Worm (Caenorhabditis elegans): Measurements from ENCODE around the gene srv-31.

srv-31 gene

DNA sequence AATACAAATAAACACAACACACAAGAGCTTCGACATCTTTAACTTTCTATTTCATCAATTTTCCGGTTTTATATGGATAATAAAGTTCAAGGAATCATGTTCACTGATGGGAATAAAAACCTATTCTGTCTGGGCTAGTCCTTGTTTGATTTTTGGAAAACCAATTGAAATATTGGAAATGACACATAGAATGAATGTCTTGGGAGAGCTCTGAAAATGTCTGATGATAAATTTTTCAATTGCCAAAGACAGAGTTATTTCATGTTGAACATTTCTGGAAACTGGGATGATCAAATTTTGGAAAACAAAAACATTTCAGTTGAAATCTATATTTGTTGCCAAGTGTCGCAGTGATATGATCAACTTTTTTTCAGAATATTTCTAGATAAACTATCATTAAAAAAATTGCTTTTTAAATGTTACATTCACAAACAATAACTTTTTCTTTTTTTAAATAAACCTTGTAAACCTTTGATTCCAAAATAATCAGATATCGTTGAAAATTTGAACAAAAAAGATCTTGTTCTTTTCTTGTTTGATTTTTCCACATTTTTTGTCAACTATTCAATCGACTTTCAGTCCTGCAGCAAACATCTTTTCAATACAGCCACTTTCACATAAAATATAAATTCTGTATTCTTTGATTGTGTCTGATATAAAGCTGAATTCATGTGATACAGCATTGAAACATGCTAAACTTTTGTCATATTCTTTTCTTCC, 34.2 kb downstream of the srv-31 start, which contains the start of the genes F58F9.6 and F58F9.8:
Gene F58F9.6, minus strand, starts transcription at position 101 of the 720 bp plus-strand sequence.
Gene F58F9.8, plus strand, starts transcription at position 670 of the 720 bp plus-strand sequence.
- TF ChIP-seq lsy-2 (tag; optimal IDR thresholded peaks at IDR 0.05): no peak
- TF ChIP-seq blmp-1 (tag; optimal IDR thresholded peaks at IDR 0.05): no peak
- no peak for TF ChIP-seq sem-2 (GFP tag; optimal IDR thresholded peaks at IDR 0.05)
- TF ChIP-seq ztf-11 (tag; optimal IDR thresholded peaks at IDR 0.05): no peak
- TF ChIP-seq nhr-76 (tag; optimal IDR thresholded peaks at IDR 0.05): no peak
- TF ChIP-seq pha-4 (tag; optimal IDR thresholded peaks at IDR 0.05): no peak
- no peak for TF ChIP-seq drap-1 (GFP tag; optimal IDR thresholded peaks at IDR 0.05)
- TF ChIP-seq ham-2 (GFP tag; optimal IDR thresholded peaks at IDR 0.05): no peak
- no peak for TF ChIP-seq mls-2 (tag; optimal IDR thresholded peaks at IDR 0.05)
- TF ChIP-seq nhr-28 (tag; optimal IDR thresholded peaks at IDR 0.05): no peak
- no peak for TF ChIP-seq snpc-4 (tag; optimal IDR thresholded peaks at IDR 0.05)
- TF ChIP-seq nhr-2 (tag; optimal IDR thresholded peaks at IDR 0.05): no peak
- TF ChIP-seq elt-3 (tag; optimal IDR thresholded peaks at IDR 0.05): no peak
- TF ChIP-seq elt-1 (tag; optimal IDR thresholded peaks at IDR 0.05; ENCODE audit: borderline replicate concordance, insufficient read depth): no peak

ce11 chrIV:6232769-6233290, 39.0 kb downstream of the srv-31 start, which contains the start of gene F58F9.3:
Gene F58F9.3 (plus strand): TSS chrIV:6233240.
- no peak for TF ChIP-seq nhr-28 (tag; optimal IDR thresholded peaks at IDR 0.05)
- no peak for TF ChIP-seq nhr-237 (tag; optimal IDR thresholded peaks at IDR 0.05)
- no peak for TF ChIP-seq blmp-1 (tag; optimal IDR thresholded peaks at IDR 0.05)
- TF ChIP-seq ham-2 (GFP tag; optimal IDR thresholded peaks at IDR 0.05): no peak
- no peak for TF ChIP-seq nhr-2 (tag; optimal IDR thresholded peaks at IDR 0.05)
- TF ChIP-seq elt-1 (tag; optimal IDR thresholded peaks at IDR 0.05; ENCODE audit: borderline replicate concordance, insufficient read depth): no peak
- TF ChIP-seq tbx-8 (GFP tag; optimal IDR thresholded peaks at IDR 0.05): no peak
- no peak for TF ChIP-seq snpc-4 (tag; optimal IDR thresholded peaks at IDR 0.05)
- no peak for TF ChIP-seq unc-120 (tag; optimal IDR thresholded peaks at IDR 0.05; ENCODE audit: poor library complexity, severe bottlenecking)
- TF ChIP-seq lin-13 (tag; optimal IDR thresholded peaks at IDR 0.05): no peak

- no peak for TF ChIP-seq ham-2 (GFP tag; optimal IDR thresholded peaks at IDR 0.05)
- no peak for TF ChIP-seq sptf-1 (tag; optimal IDR thresholded peaks at IDR 0.05)
- TF ChIP-seq unc-39 (tag; optimal IDR thresholded peaks at IDR 0.05): no peak
- TF ChIP-seq drap-1 (GFP tag; optimal IDR thresholded peaks at IDR 0.05): no peak
- TF ChIP-seq nhr-76 (tag; optimal IDR thresholded peaks at IDR 0.05): no peak
- no peak for TF ChIP-seq nhr-237 (tag; optimal IDR thresholded peaks at IDR 0.05)
- no peak for TF ChIP-seq ceh-39 (tag; optimal IDR thresholded peaks at IDR 0.05)
- no peak for TF ChIP-seq blmp-1 (tag; optimal IDR thresholded peaks at IDR 0.05)
- no peak for TF ChIP-seq mab-5 (tag; optimal IDR thresholded peaks at IDR 0.05)
- TF ChIP-seq ztf-11 (tag; optimal IDR thresholded peaks at IDR 0.05): no peak
- TF ChIP-seq nhr-2 (tag; optimal IDR thresholded peaks at IDR 0.05): no peak
- no peak for TF ChIP-seq zip-8 (tag; optimal IDR thresholded peaks at IDR 0.05)
- no peak for TF ChIP-seq elt-1 (tag; optimal IDR thresholded peaks at IDR 0.05; ENCODE audit: borderline replicate concordance, insufficient read depth)
- TF ChIP-seq unc-120 (tag; optimal IDR thresholded peaks at IDR 0.05; ENCODE audit: poor library complexity, severe bottlenecking): no peak
- no peak for TF ChIP-seq lin-32 (GFP tag; optimal IDR thresholded peaks at IDR 0.05)
- no peak for TF ChIP-seq cnd-1 (tag; optimal IDR thresholded peaks at IDR 0.05)
These were observed 41.2 kb downstream of the srv-31 start, which contains the start of gene F58F9.4 for ce11 chrIV:6230560-6231073. Gene F58F9.4 (plus strand): TSS chrIV:6231023.

DNA sequence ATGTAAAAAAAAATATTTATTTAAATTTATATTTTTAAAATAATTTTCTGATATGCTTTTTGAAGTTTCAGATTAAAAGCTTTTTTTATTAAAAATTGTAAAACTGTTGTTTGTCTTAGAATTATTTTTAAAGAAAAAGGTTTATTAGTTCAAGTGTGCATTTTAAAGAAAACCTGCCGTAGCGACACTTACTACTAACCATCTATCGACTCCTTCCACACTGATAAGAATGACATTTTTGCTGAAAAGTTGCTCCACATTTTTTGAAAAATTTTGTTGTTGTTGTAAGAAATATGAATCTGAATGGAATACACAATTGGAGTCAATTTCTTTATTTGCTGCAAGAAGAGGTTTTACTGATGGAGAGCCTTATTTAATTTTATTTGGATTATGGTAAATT, 43.8 kb downstream of the srv-31 start, which contains the start of gene C49A9.1:
Gene C49A9.1, plus strand, starts transcription at position 217 of the 400 bp plus-strand sequence.
- TF ChIP-seq nhr-237 (tag; optimal IDR thresholded peaks at IDR 0.05) (no peak), ces-1 (GFP tag; optimal IDR thresholded peaks at IDR 0.05) (no peak), ceh-83 (GFP tag; optimal IDR thresholded peaks at IDR 0.05) (no peak), unc-120 (tag; optimal IDR thresholded peaks at IDR 0.05; ENCODE audit: poor library complexity, severe bottlenecking) (no peak), zip-8 (tag; optimal IDR thresholded peaks at IDR 0.05) (no peak), elt-1 (tag; optimal IDR thresholded peaks at IDR 0.05; ENCODE audit: borderline replicate concordance, insufficient read depth) (no peak), cnd-1 (tag; optimal IDR thresholded peaks at IDR 0.05) (no peak)

DNA sequence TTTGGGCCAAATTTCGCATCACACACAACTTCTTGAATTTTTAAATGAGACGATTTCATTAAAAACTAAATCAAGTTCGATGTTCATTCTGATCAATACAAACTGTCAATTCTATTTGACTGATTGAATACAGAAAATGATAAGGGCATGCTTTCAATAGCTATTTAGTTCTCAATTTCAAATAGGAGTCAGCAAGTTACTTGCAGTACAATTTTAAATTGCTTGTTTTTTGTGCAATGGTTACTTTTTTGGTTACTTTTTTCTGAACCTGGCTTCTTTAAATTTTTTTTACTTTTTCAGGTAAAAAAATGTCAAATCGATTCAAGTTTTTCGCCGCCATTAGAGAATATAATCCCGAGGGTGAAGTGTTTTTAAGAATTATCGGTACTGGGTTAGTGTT, 46.7 kb downstream of the srv-31 start, which contains the start of gene C49A9.2:
Gene C49A9.2, plus strand, starts transcription at position 301 of the 400 bp plus-strand sequence.
- TF ChIP-seq zip-8 (tag; optimal IDR thresholded peaks at IDR 0.05) (no peak), unc-62 (GFP tag; optimal IDR thresholded peaks at IDR 0.05) (no peak), elt-3 (tag; optimal IDR thresholded peaks at IDR 0.05) (no peak), hlh-1 (tag; optimal IDR thresholded peaks at IDR 0.05) (no peak), nhr-2 (tag; optimal IDR thresholded peaks at IDR 0.05) (no peak), pha-4 (tag; optimal IDR thresholded peaks at IDR 0.05) (no peak), tbx-8 (GFP tag; optimal IDR thresholded peaks at IDR 0.05) (no peak), bed-3 (GFP tag; optimal IDR thresholded peaks at IDR 0.05) (no peak), ceh-83 (GFP tag; optimal IDR thresholded peaks at IDR 0.05) (no peak), unc-120 (tag; optimal IDR thresholded peaks at IDR 0.05; ENCODE audit: poor library complexity, severe bottlenecking) (no peak)
